Fruit fly (Drosophila melanogaster) S2 (cell line): ENCODE results near the gene UGP.

Source experiments
- CG8478 ChIP-seq: fragments of >200 bp; optimal IDR thresholded peaks from 2 replicates; lab custom pipeline; 2018
- CTCF ChIP-seq, 2 experiments: fragments of >200 bp; optimal IDR thresholded peaks; 2 replicates each; lab custom pipeline; 2018

The UGP gene

DNA sequence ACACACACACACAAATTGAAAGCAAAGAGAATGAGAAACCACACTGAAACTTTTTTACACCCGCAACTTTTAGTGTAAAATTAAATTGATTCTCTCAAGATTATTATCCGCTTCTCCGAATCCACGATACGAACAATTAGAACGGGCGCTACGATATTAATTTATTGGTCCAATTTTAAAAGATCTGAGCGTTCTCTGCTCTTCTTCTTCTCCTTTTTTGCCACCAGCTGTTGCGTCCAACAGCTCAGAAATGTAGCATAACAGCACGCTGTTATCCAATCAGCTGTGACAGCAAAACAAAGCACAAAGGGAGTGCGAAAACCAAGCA lies at the start of gene UGP, which contains the start of gene Svip:
Gene UGP, minus strand, starts transcription at position 223 of the 328 bp plus-strand sequence.
Gene Svip, plus strand, starts transcription at position 287 of the 328 bp plus-strand sequence.
- TF ChIP-seq CTCF (optimal IDR thresholded peaks at IDR 0.05; lab: Kevin White, UChicago) (no peak), CG8478 (no peak)

DNA sequence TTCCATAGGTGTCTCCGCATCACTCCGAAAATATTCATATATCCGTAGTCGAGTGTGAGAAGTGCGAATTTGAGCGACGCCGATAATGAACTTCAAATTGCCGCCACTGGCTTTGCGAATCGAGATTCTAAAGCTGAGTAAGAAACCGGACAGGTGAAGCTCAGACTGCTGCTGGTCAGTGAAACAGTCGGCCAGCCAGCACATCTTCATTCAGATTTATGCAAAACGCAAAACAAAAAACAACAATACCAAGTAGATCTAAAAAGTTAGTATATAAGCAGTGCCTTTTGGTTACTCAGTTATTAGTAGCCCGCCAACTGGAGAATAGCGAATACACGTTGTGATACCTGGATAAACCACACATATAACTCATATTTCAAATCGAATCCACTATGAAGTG lies 45.8 kb upstream of the UGP start, which contains the start of gene Cpr67B:
Gene Cpr67B, plus strand, starts transcription at position 301 of the 400 bp plus-strand sequence.
- TF ChIP-seq CG8478 (no peak), CTCF (optimal IDR thresholded peaks at IDR 0.05; lab: Kevin White, UChicago) (no peak)

DNA sequence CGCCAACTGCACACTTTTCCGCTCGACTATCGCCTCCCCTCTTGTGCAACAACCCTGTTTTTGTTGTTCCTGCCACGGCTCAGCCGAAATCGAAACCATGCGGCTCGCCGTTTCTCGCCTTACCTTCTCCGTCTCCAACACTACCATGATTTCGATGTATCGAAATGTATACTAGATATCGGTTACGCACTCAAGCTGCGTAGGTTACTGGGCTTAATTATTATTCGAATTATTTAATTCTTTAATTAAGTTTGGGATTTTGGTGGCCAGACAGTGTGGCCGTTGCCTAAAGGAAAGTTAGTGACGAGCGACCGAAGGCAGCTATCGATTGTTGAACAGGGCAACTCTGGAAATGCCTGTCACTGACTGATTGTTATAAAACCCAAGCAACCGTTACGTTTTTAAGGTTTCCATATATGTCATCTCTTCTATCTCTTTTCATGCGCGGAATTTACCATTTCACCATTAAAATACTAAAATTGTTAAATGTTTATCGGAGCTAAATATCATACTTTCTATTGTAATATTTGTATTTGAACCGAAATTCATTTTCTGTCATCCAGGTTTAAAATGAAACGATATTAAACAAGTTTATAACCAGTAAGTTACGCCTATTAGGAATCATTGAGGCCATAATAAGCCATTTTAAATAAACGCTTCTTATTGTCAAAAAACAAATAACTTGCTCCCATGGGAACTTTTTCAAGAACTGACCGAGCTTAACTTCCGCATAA lies 43.6 kb upstream of the UGP start, which contains the start of gene eIF4E1:
Gene eIF4E1, minus strand, starts transcription at position 304 of the 734 bp plus-strand sequence.
- TF ChIP-seq CG8478 (no peak), CTCF (optimal IDR thresholded peaks at IDR 0.05; lab: Kevin White, UChicago) (peak in 1 of 2 experiments; percentile 12)

DNA sequence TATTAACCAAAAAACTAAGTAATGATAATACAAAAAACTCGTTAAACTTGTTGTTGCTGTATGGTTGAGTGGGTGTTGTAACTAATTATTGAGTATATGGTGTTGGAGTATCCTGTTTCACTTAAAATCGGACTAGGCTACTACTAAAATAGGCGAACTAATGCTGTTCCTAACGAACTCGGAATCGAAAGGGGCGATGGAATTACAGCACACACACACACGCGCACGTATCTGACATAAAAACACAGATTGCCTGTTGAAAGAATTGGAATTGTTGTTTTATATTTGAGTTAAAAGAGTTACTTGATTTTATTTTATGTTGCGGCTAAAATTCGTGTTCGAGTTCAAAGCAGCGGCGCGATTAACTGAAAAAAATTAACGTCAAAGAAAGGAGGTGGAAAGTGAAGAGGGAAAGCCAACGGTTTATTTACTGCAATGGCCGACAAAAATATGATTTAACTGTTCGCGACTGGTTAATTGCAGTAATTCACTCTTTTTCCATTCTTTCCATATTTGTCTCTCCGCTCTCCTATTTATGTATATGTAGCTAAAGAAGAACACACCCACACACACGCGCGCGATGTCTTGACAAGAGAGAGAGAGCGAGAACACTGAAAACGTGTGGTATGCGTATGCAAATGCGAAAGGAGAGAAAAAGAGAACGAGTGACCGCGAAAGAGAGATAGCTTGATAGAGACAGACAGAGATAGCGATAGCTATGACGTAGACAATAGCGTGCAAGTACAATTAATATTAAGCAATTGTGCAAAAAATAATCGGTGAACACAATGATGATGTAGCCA lies 42.8 kb upstream of the UGP start:
- TF ChIP-seq CG8478 (no peak), CTCF (optimal IDR thresholded peaks at IDR 0.05; lab: Kevin White, UChicago) (peak in 1 of 2 experiments; percentile 36)

DNA sequence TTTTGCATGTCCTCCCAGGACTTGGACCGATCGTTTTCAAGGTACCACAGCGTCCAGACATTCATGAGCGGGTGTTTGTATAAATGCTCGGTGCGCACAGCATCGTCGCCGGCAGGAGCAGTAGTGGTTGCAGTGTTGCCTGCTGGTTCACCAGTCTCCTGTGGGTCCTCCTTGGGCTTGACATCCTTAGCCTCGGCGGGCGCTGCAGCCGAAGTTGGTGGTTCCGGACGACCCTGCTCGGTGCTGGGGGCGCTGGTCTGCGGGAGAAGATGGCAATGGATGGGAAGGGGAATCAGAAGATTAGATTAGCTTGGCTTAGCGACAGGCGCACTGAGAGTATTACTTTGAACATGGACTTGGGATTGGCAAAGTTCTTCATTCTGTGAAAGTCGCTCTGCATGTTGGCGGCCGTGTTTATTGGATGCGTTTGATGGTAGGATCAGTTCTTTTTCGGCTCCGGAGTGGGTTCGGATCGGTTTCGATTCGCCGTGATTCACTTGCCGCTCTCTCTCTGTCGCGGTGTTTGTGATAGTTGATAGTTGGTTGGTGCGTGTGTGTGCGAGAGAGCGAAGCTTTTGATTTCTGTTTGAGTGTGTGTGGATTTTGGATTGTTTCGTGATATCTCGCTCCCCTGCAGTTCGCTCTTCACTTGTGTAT lies 42.1 kb upstream of the UGP start:
- TF ChIP-seq CTCF (optimal IDR thresholded peaks at IDR 0.05; lab: Kevin White, UChicago), result no peak
- no peak for TF ChIP-seq CG8478

DNA sequence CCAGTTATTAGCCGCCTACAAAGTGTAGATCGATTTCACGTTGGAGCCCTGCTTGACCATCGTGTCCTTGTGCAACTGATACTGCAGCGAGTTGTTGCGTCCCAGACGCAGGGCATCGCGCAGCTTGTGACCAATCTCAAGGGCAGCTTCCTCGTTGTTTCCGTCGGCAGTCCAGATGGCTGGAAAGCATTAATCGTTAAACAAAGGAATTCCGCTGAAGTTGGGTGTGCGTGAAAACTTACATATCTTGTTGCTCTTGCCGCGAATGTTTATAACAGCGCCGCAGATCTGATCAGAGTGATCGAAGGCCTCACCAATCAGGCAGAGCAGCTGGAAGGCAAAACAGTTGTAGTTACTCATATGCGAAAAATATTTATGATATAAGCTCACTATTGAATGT lies 41.1 kb upstream of the UGP start:
- no peak for TF ChIP-seq CTCF (optimal IDR thresholded peaks at IDR 0.05; lab: Kevin White, UChicago)
- no peak for TF ChIP-seq CG8478

DNA sequence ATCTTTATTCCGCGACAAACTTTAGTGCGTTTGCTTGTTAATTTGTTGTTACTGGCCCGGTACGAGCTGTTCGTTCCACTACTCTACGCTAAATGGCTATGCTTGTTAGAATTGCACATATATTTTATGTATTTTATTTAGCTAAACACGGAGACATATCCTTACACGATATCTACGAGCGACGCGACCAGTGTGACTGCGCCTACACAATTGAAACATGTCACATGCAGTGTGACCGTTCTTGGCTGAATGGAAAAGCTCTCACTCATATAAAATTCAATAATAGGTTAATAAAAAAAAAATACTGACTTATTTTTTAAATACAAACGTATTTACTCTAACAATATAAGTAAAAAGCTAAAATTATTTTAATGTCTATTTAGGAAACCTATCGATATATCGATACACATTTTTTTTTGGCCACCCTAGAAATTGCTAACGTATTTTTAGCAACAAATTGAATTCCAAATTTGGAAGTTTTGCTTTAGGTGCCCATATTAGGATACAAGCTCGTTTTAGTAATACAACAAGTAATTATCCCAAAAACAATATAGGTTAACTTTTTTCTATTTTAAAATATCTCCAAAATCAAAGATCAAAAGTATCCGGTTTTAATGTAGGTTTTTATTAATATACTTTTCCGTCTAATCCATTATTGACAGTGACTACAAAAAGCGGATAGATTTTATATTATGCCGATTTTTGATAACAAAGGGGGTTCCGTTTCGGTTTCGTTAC lies 40.4 kb upstream of the UGP start, which contains the start of gene CG4080:
Gene CG4080, minus strand, starts transcription at position 215 of the 738 bp plus-strand sequence.
- TF ChIP-seq CG8478 (no peak), CTCF (optimal IDR thresholded peaks at IDR 0.05; lab: Kevin White, UChicago) (peak in 1 of 2 experiments; percentile 10)

DNA sequence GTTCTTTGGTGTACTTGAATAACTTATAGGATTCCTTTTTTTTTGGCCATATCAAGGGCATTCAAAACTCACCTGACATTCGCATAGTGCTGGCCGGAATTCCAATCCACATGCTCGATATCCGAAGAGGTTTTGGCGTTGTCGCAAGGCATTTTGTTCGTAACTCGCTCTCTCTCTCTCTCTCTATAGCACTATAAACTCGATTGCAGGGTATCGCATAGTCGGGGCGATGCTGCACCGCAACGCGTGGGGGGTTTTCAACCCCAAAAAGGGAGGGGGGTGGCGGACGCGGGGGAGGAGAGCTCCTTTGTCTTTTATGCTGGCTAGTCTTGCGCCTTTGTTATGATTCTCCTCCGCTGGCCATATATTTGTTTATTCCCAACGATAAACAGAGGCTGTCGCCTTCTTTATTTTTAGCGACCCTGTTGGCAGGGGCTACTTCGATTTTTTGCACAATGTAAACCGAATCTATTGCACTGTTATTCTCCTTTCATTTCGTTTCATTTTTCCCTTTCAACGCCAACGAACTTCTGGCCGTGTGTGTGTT lies 39.8 kb upstream of the UGP start:
- TF ChIP-seq CTCF (optimal IDR thresholded peaks at IDR 0.05; lab: Kevin White, UChicago) (no peak), CG8478 (no peak)

DNA sequence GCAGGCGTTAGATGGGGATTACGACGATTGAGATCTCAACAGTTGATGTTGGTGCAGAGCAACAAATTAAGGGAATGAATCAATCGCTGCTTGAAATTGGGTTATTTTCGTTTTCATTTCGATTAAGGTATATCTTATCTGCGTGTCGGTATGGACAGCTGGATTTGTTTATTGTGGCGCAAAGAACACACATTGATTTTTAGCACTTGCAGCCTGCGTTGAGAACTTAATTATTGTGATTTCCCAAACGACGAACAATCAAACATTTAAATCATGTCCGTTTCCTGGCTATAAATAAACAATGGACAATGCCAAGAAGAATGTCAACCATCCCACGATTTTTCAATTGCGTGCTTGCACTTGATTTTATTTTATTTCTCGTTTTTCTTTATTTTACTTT lies 39.3 kb upstream of the UGP start:
- TF ChIP-seq CTCF (optimal IDR thresholded peaks at IDR 0.05; lab: Kevin White, UChicago) (no peak), CG8478 (no peak)

DNA sequence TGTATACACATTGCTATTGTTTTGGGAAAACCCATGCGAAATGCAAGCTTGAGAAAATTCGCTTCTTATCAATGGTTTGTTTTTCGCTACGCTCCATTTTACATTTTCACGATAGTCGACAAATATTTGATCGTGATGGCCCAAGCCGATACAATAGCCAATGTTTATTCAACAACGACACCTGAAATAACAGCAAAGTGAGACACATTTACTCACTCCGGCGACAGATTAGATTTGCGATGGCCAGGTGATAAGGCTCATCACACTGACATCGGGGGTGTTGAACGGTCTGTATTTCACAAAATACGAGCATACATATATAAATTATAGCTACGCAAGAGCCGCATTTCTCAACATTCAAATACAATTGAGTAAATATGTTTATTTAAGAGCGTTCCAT lies 38.4 kb upstream of the UGP start:
- TF ChIP-seq CTCF (optimal IDR thresholded peaks at IDR 0.05; lab: Kevin White, UChicago) (no peak), CG8478 (no peak)

DNA sequence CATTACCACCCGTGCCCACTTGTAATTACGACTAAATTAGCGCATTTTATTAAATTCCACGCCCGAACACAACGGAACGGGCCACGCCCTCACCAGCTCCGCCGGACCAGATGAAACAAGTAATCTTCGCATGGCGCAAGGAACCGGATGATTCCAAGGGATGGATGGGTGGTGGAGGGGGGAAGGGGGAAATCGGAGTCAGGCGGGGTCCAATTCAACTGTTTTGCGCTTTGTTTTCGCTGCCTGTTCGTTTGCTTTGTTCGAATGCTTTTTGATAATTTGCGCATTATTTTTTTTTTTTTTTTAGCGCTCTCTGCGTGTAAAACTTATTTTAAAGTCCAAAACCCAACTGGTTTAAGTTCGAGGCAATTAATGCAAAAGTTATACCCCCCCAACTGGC lies 38.0 kb upstream of the UGP start:
- TF ChIP-seq CTCF (optimal IDR thresholded peaks at IDR 0.05; lab: Kevin White, UChicago) (no peak), CG8478 (no peak)

DNA sequence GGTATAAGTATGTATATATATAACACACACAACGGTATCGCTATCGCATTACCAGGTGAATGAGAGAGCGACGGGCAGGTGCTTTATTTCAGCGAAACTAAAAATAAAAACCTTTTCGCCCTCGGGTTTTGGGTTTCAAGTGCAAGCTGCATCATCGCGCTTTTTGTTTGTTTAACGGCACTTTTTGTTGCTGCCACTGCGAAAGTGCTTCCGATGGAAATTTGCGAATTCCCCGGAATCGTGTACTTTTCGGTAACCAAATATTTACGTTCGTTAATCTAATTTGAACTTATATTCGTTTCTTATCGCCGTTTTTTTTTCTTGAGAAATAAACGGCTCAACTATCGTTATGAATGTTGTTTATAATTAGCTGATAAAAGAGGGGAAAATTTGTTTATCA lies 37.3 kb upstream of the UGP start:
- TF ChIP-seq CTCF (optimal IDR thresholded peaks at IDR 0.05; lab: Kevin White, UChicago) (no peak), CG8478 (no peak)

DNA sequence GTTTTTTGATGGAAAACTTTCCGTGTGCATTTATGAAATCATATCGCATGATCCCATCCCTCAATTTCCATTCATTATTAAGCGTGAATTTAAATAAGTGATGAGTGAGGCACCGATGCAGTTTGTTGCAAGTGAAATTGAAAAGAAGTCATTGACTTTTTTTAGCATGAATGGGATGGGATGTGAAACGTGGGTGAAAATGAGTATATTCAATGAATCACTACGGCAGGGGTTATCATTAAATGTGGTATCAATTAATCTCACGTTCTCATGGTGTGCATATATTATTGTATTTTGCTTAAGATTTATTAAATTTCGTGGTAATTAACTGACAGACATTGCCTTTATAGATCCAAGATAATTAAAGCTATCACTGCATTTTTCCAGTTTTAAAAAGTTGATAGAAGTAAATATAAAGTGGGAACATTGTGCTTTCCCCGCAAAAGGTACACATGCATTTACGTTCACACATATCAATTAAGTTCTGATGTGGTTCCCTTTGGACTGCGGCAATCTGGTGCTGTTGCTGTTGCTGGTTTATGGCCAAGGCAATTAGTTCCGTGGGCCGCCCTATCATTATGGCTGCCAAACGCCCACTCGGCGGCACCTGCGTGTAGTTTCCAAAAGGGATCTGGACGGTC lies 32.7 kb upstream of the UGP start:
- TF ChIP-seq CG8478 (no peak), CTCF (optimal IDR thresholded peaks at IDR 0.05; lab: Kevin White, UChicago) (no peak)

DNA sequence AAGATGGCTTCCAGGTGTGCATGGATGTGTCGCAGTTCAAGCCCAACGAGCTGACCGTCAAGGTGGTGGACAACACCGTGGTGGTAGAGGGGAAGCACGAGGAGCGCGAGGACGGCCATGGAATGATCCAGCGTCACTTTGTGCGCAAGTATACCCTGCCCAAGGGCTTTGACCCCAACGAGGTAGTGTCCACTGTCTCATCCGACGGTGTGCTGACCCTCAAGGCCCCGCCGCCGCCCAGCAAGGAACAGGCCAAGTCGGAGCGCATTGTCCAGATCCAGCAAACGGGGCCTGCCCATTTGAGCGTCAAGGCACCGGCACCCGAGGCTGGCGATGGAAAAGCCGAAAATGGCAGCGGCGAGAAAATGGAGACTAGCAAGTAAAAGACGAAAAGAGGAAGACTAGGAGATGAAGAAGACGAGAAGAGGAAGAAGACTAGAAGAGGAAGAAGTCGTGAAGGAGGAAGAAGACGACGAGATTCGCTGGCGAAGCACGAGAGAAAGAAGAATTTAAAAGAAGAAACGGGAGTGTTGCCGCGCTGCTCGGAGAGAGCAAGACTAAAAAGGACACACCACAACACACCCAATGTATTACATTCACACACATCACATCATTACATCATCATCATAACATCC lies 25.8 kb upstream of the UGP start:
- TF ChIP-seq CG8478 (no peak), CTCF (optimal IDR thresholded peaks at IDR 0.05; lab: Kevin White, UChicago) (no peak)
